Worm (Caenorhabditis elegans): Measurements from ENCODE around the gene ceh-43.

ceh-43 gene

DNA sequence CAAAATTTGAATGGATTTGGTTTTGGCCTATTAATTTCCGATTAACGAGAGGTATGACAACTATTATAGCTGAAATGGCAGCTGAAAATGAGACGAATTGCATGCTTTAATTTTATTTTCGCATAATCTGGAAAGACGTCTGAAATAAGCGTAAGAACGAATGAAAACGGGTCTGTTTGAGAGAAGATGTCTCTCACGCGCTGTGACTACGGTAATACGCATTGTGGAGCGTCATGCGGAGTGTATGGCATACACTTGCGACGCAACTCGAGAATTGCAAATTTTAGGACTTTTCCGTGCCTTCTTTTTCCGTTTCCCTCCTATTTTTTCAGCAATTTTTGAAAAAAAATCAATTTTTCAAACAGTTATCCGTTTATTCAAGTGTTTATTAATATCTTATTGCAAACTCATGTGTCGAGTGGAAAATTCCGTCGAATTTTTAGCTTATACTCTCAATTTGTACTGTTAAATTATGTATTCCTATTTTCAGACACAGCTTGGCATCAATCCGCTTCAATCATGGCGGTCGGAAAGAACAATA lies 25.8 kb upstream of the ceh-43 start, which contains the start of gene rps-1:
TSS of gene rps-1 (plus strand) at position 491 of the 541 bp plus-strand sequence.
- TF ChIP-seq ets-7 (tag; optimal IDR thresholded peaks at IDR 0.05) (no peak), ama-1 (optimal IDR thresholded peaks at IDR 0.05) (no peak), aly-1 (tag; optimal IDR thresholded peaks at IDR 0.05) (no peak), scrt-1 (GFP tag; IDR thresholded peaks at IDR 0.05) (no peak), F13C5.2 (tag; optimal IDR thresholded peaks at IDR 0.05) (peak; percentile 92), ceh-36 (tag; optimal IDR thresholded peaks at IDR 0.05) (peak; percentile 52), hmbx-1 (tag; optimal IDR thresholded peaks at IDR 0.05) (no peak), tbx-37 (GFP tag; conservative IDR thresholded peaks at IDR 0.05) (no peak), sea-1 (GFP tag; conservative IDR thresholded peaks at IDR 0.05) (peak; percentile 52; the same call in 1 of the 2 replicates), ceh-13 (GFP tag; optimal IDR thresholded peaks at IDR 0.05) (no peak), tra-4 (tag; optimal IDR thresholded peaks at IDR 0.05) (no peak), flt-1 (GFP tag; IDR thresholded peaks at IDR 0.05) (peak; percentile 67), hmg-4 (GFP tag; optimal IDR thresholded peaks at IDR 0.05) (peak; percentile 44), pes-1 (GFP tag; IDR thresholded peaks at IDR 0.05) (peak; percentile 68), B0310.2 (tag; optimal IDR thresholded peaks at IDR 0.05) (peak; percentile 5), hnd-1 (tag; optimal IDR thresholded peaks at IDR 0.05) (peak; percentile 27), tbx-11 (GFP tag; IDR thresholded peaks at IDR 0.05) (peak; percentile 50; the same call in 1 of the 2 replicates)

DNA sequence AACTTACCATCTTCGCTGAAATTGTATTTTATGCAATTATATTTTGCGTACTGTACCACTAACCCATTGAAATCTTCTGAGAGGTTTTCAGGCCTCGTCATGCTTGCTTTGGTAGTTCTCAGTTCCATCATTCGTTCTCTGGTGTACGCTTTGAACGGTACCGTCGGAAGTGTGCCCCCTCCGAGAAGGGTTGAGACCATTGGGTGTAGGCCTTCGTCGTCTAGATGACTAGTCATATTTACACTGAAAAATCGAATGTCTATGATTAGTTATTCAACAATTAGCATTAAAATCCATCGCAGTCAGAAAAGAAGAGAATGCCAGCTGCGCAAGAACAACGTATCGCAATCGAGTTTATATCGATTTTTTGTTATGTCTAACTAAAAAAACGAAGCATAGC lies 25.2 kb upstream of the ceh-43 start, which contains the start of gene ifet-1:
TSS of gene ifet-1 (minus strand) at position 243 of the 400 bp plus-strand sequence.
- TF ChIP-seq hnd-1 (tag; optimal IDR thresholded peaks at IDR 0.05): no peak
- no peak for TF ChIP-seq flt-1 (GFP tag; IDR thresholded peaks at IDR 0.05)
- no peak for TF ChIP-seq ceh-13 (GFP tag; optimal IDR thresholded peaks at IDR 0.05)
- no peak for TF ChIP-seq tra-4 (tag; optimal IDR thresholded peaks at IDR 0.05)
- no peak for TF ChIP-seq ama-1 (optimal IDR thresholded peaks at IDR 0.05)
- no peak for TF ChIP-seq pes-1 (GFP tag; IDR thresholded peaks at IDR 0.05)

DNA sequence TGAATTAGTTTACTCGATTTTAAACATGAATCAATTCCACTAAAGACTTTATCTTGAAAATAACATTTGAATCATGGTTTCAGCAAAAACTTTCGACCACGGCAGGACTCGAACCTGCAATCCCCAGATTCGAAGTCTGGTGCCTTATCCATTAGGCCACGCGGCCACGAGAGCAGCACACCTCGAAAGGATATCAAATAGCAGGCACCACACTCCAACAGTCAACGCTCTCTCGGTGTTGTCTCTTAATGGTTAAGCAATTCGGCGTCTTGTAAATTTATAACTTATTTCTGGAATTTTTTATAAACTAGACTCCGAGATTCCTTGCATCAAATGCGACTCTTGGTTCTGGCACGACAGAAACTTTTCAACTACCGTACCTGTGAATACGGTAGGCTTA lies 21.1 kb upstream of the ceh-43 start:
- TF ChIP-seq scrt-1 (GFP tag; IDR thresholded peaks at IDR 0.05) (peak; percentile 95), hnd-1 (tag; optimal IDR thresholded peaks at IDR 0.05) (peak; percentile 89), tbx-37 (GFP tag; conservative IDR thresholded peaks at IDR 0.05) (peak; percentile 95), hmg-4 (GFP tag; optimal IDR thresholded peaks at IDR 0.05) (peak; percentile 96), tra-4 (tag; optimal IDR thresholded peaks at IDR 0.05) (peak; percentile 81), tbx-11 (GFP tag; IDR thresholded peaks at IDR 0.05) (peak; percentile 95), hmbx-1 (tag; optimal IDR thresholded peaks at IDR 0.05) (peak; percentile 80), F13C5.2 (tag; optimal IDR thresholded peaks at IDR 0.05) (peak; percentile 92), pes-1 (GFP tag; IDR thresholded peaks at IDR 0.05) (peak; percentile 96), aly-1 (tag; optimal IDR thresholded peaks at IDR 0.05) (peak; percentile 97), ceh-36 (tag; optimal IDR thresholded peaks at IDR 0.05) (peak; percentile 96), flt-1 (GFP tag; IDR thresholded peaks at IDR 0.05) (peak; percentile 96), ets-7 (tag; optimal IDR thresholded peaks at IDR 0.05) (peak; percentile 89), ceh-13 (GFP tag; optimal IDR thresholded peaks at IDR 0.05) (peak; percentile 88), B0310.2 (tag; optimal IDR thresholded peaks at IDR 0.05) (peak; percentile 85), ama-1 (optimal IDR thresholded peaks at IDR 0.05) (peak; percentile 84), sea-1 (GFP tag; conservative IDR thresholded peaks at IDR 0.05) (peak; percentile 98)

DNA sequence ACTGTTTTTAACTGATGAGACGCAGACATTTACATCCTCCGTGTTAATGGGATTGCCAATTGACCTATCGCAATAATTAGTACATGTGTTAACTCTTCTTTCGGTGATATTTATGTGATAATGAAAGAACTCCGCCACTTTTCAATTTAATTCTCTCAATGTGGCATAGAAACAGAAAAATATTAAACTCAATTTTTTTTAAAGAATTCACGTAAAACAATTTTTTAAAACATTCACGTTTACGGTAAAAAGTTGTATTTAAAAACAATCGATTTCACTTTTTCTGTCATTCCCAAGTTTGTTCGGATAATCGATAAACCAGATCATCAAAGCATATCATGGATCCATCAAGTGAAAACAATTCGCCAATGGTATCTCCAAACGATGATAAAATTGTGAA lies 19.1 kb upstream of the ceh-43 start, which contains the start of gene mstr-2:
TSS of gene mstr-2 (plus strand) at position 301 of the 400 bp plus-strand sequence.
- TF ChIP-seq tbx-37 (GFP tag; conservative IDR thresholded peaks at IDR 0.05) (no peak), tbx-11 (GFP tag; IDR thresholded peaks at IDR 0.05) (no peak), scrt-1 (GFP tag; IDR thresholded peaks at IDR 0.05) (no peak), ceh-36 (tag; optimal IDR thresholded peaks at IDR 0.05) (no peak), pes-1 (GFP tag; IDR thresholded peaks at IDR 0.05) (no peak), B0310.2 (tag; optimal IDR thresholded peaks at IDR 0.05) (no peak), ceh-13 (GFP tag; optimal IDR thresholded peaks at IDR 0.05) (no peak), ama-1 (optimal IDR thresholded peaks at IDR 0.05) (no peak), hmbx-1 (tag; optimal IDR thresholded peaks at IDR 0.05) (no peak), aly-1 (tag; optimal IDR thresholded peaks at IDR 0.05) (no peak)

DNA sequence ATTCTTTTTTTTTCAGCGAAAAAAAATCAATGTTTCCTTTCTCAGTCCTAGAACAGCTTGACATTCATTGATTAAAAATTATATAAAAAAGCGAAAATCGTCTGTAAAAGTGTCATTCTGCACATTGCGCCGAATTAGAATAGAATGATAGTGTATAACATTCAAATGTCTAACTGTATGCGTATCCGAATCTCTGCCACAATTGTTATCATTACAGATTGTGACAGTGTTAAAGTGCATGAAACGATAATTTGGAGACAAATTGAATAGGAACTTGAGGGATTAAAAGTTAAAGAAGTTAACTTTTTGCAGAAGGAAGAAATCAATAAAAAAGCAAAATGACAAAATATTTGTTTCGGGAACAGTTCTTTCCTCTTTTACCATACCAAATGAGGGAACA lies 18.6 kb upstream of the ceh-43 start:
- TF ChIP-seq B0310.2 (tag; optimal IDR thresholded peaks at IDR 0.05) (no peak), tra-4 (tag; optimal IDR thresholded peaks at IDR 0.05) (no peak), ama-1 (optimal IDR thresholded peaks at IDR 0.05) (no peak), ceh-36 (tag; optimal IDR thresholded peaks at IDR 0.05) (no peak), ets-7 (tag; optimal IDR thresholded peaks at IDR 0.05) (no peak), scrt-1 (GFP tag; IDR thresholded peaks at IDR 0.05) (no peak), flt-1 (GFP tag; IDR thresholded peaks at IDR 0.05) (no peak)

DNA sequence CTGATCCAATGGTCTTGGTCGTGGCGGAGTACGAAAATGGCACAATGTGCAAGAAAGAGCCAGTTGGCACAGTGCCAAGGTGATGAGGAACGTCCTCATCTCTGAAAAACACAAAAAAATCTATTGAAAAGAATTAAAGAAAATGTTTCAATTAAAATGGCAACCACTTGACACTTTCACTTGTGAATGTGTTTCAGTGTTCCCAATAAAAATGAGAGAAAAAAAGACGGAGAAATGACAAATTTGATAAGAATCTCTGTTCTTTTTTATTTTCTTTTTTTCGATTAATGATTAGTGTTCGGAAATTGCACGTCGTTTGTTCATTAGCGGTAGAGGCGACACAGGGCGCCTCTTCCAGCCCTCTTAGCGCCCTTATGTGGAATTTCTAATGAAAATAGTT lies 17.5 kb upstream of the ceh-43 start, which contains the start of gene ndg-4:
TSS of gene ndg-4 (minus strand) at position 101 of the 400 bp plus-strand sequence.
- no peak for TF ChIP-seq ceh-36 (tag; optimal IDR thresholded peaks at IDR 0.05)
- TF ChIP-seq hmg-4 (GFP tag; optimal IDR thresholded peaks at IDR 0.05): no peak
- TF ChIP-seq sea-1 (GFP tag; conservative IDR thresholded peaks at IDR 0.05): no peak
- TF ChIP-seq tbx-11 (GFP tag; IDR thresholded peaks at IDR 0.05): no peak
- TF ChIP-seq pes-1 (GFP tag; IDR thresholded peaks at IDR 0.05): no peak
- TF ChIP-seq F13C5.2 (tag; optimal IDR thresholded peaks at IDR 0.05): no peak
- TF ChIP-seq ets-7 (tag; optimal IDR thresholded peaks at IDR 0.05): no peak

DNA sequence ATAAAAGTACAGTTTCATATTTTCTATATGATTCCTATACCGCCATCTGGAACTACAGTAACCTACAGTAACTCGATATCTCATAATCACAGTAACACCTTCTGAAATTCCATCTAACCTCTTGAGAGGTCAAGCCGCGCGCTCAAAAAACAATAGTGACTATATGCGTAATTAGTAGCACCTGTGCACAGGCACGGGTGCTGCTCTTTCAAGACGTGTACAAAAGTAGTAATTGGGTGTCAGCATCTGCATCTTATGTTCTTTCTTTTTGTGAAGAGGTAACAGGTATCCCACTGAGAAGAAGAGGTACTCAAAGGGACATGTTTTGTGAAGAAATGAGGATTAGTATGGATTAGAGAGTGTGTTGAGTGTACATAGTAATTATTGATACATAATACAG lies 11.6 kb upstream of the ceh-43 start:
- no peak for TF ChIP-seq hmg-4 (GFP tag; optimal IDR thresholded peaks at IDR 0.05)
- no peak for TF ChIP-seq F13C5.2 (tag; optimal IDR thresholded peaks at IDR 0.05)
- TF ChIP-seq ama-1 (optimal IDR thresholded peaks at IDR 0.05): no peak
- TF ChIP-seq ets-7 (tag; optimal IDR thresholded peaks at IDR 0.05): no peak

DNA sequence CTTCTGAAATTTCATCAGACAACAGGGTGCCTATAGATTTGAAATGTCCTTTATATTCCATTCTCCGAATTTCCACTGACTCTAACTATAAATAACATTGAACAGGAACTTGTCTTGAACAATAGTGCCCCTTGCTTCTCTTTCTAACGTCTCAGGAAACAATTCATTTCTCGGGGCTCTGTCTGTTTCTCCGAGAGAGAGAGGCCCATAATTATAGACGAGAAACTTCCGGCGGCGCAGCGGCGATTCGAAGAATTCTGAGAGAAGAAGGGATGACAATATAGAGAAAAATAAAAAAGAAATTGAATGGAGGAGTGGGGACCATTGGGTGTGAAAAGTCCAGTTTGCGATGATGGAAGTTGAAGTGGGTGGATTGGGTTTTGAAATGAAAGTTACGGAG lies 10.5 kb upstream of the ceh-43 start:
- TF ChIP-seq tbx-11 (GFP tag; IDR thresholded peaks at IDR 0.05): no peak
- no peak for TF ChIP-seq sea-1 (GFP tag; conservative IDR thresholded peaks at IDR 0.05)
- no peak for TF ChIP-seq ceh-13 (GFP tag; optimal IDR thresholded peaks at IDR 0.05)
- TF ChIP-seq tra-4 (tag; optimal IDR thresholded peaks at IDR 0.05): no peak
- no peak for TF ChIP-seq hmbx-1 (tag; optimal IDR thresholded peaks at IDR 0.05)
- no peak for TF ChIP-seq hmg-4 (GFP tag; optimal IDR thresholded peaks at IDR 0.05)
- TF ChIP-seq tbx-37 (GFP tag; conservative IDR thresholded peaks at IDR 0.05): no peak
- no peak for TF ChIP-seq scrt-1 (GFP tag; IDR thresholded peaks at IDR 0.05)
- no peak for TF ChIP-seq ets-7 (tag; optimal IDR thresholded peaks at IDR 0.05)
- TF ChIP-seq aly-1 (tag; optimal IDR thresholded peaks at IDR 0.05): no peak
- no peak for TF ChIP-seq ceh-36 (tag; optimal IDR thresholded peaks at IDR 0.05)
- TF ChIP-seq B0310.2 (tag; optimal IDR thresholded peaks at IDR 0.05): no peak
